Worm (Caenorhabditis elegans) whole organism, late embryonic: ENCODE data around the gene F56D2.8.

Experiments
- Y22D7AL.16 ChIP-seq: sonication (generic microtip); optimal IDR thresholded peaks from 2 replicates; lab custom pipeline; 2016; ENCODE audit warnings: missing genetic modification characterization, missing compliant biosample characterization
- ceh-34 ChIP-seq: sonication (generic microtip); optimal IDR thresholded peaks from 2 replicates; lab custom pipeline; 2016; ENCODE audit warnings: mild to moderate bottlenecking, missing genetic modification characterization, missing compliant biosample characterization
- ceh-48 ChIP-seq: sonication (generic microtip); optimal IDR thresholded peaks from 2 replicates; lab custom pipeline; 2016; ENCODE audit warnings: missing genetic modification characterization, inconsistent platforms, missing compliant biosample characterization
- sox-4 ChIP-seq: sonication (generic microtip); optimal IDR thresholded peaks from 2 replicates; lab custom pipeline; 2017; ENCODE audit warnings: mild to moderate bottlenecking, missing genetic modification characterization, inconsistent platforms, missing compliant biosample characterization
- tbx-7 ChIP-seq: sonication (generic microtip); optimal IDR thresholded peaks from 2 replicates; lab custom pipeline; 2016; ENCODE audit warnings: missing genotype, missing genetic modification characterization, missing compliant biosample characterization

DNA sequence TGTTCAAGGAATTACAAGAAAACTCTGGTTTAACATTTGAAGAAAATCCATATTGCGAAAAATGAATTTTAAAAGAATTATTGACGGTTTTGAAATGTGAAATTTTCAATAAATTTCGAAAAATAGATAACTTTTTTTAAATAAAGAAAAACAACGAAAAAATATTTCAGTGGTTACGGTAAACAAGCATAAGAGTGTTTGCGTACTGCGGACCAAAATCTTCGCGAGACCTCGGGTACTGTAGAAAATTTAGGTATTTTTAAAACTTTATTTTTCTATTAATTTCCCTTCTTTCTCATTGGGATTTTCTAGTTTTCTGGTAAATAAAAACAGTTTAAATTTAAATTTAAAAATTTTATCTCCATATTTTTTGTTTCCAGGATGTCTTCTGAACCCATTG is 21.4 kb upstream of the F56D2.8 start, which contains the start of gene xnd-1:
- TF ChIP-seq ceh-34: no peak
- no peak for TF ChIP-seq sox-4 (tag; lab: Kevin White, UChicago)
- no peak for TF ChIP-seq Y22D7AL.16
- TF ChIP-seq ceh-48 (tag; lab: Kevin White, UChicago): no peak
- no peak for TF ChIP-seq tbx-7 (tag; lab: Kevin White, UChicago)
